Fruit fly (Drosophila melanogaster): ENCODE data around the gene Surf4.
A peak's percentile ranks its signal among the peaks of the same experiment; 100 is the strongest.

Gene Surf4

DNA sequence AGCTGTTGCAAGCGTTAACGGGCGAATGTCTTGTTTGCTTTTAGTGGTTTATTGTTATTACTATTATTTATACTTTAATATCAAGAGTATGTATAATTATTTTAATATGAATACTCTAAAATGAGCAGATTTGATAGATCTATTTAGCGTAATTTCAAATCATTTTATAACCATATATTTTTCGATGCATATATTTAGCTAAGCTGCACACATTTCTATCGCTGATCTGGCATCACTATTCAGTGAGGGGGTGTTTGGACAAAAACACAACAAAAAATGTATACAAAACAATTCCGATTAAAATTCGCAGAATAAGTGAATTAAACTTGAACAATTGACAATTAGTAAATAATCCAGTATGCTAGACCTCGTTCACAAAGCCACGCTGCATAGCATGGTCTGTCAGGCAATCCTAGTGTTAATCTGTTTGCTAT, 5.0 kb upstream of the Surf4 start, which contains the start of the genes Trs33 and Tmtc4 (continued):
- TF ChIP-seq Oaz (GFP tag; IDR thresholded peaks at IDR 0.05) (no peak), row (GFP tag; IDR thresholded peaks at IDR 0.05) (peak; percentile 85), Sry-δ (GFP tag; optimal IDR thresholded peaks at IDR 0.05) (no peak), pfk (GFP tag; optimal IDR thresholded peaks at IDR 0.05) (no peak), chn (GFP tag; optimal IDR thresholded peaks at IDR 0.05) (no peak), CG7271 (tag; optimal IDR thresholded peaks at IDR 0.05) (no peak), CG8478 (optimal IDR thresholded peaks at IDR 0.05) (no peak), CG1529 (GFP tag; optimal IDR thresholded peaks at IDR 0.05) (no peak), HmgZ (tag; optimal IDR thresholded peaks at IDR 0.05) (peak; percentile 74), Meics (GFP tag; optimal IDR thresholded peaks at IDR 0.05) (peak; percentile 34), CG14014 (GFP tag; IDR thresholded peaks at IDR 0.05) (no peak), B-H2 (GFP tag; optimal IDR thresholded peaks at IDR 0.05) (peak; percentile 61), bab2 (GFP tag; optimal IDR thresholded peaks at IDR 0.05) (no peak), D (optimal IDR thresholded peaks at IDR 0.05) (no peak), D (GFP tag; optimal IDR thresholded peaks at IDR 0.05) (no peak), CG17912 (GFP tag; optimal IDR thresholded peaks at IDR 0.05) (no peak), jing (GFP tag; optimal IDR thresholded peaks at IDR 0.05) (no peak), CG6813 (GFP tag; optimal IDR thresholded peaks at IDR 0.05) (no peak), trem (tag; optimal IDR thresholded peaks at IDR 0.05) (peak; percentile 76), ato (GFP tag; IDR thresholded peaks at IDR 0.05; ENCODE audit: partially characterized antibody) (no peak), NK7.1 (GFP tag; optimal IDR thresholded peaks at IDR 0.05) (no peak), gcm (GFP tag; optimal IDR thresholded peaks at IDR 0.05) (peak; percentile 48), Hey (tag; optimal IDR thresholded peaks at IDR 0.05) (no peak), corto (GFP tag; optimal IDR thresholded peaks at IDR 0.05) (no peak), fd102C (GFP tag; optimal IDR thresholded peaks at IDR 0.05) (no peak), CG12391 (tag; optimal IDR thresholded peaks at IDR 0.05) (peak; percentile 72), grau (tag; optimal IDR thresholded peaks at IDR 0.05) (peak; percentile 49), D19A (tag; optimal IDR thresholded peaks at IDR 0.05) (peak; percentile 15), bbx (GFP tag; IDR thresholded peaks at IDR 0.05; ENCODE audit: partially characterized antibody) (peak; percentile 16; the same call in 1 of the 2 replicates), Drgx (GFP tag; IDR thresholded peaks at IDR 0.05) (no peak), CG13296 (GFP tag; optimal IDR thresholded peaks at IDR 0.05) (peak; percentile 12), HHEX (GFP tag; optimal IDR thresholded peaks at IDR 0.05) (no peak), CG5180 (GFP tag; optimal IDR thresholded peaks at IDR 0.05) (peak; percentile 70), CG9609 (GFP tag; optimal IDR thresholded peaks at IDR 0.05) (no peak), psq (GFP tag; optimal IDR thresholded peaks at IDR 0.05) (no peak), pb (GFP tag; optimal IDR thresholded peaks at IDR 0.05) (no peak), h (optimal IDR thresholded peaks at IDR 0.05) (no peak), seq (GFP tag; IDR thresholded peaks at IDR 0.05) (no peak), CG13775 (GFP tag; optimal IDR thresholded peaks at IDR 0.05) (peak; percentile 35), lmd (GFP tag; IDR thresholded peaks at IDR 0.05) (no peak), Neu2 (GFP tag; optimal IDR thresholded peaks at IDR 0.05; ENCODE audit: borderline replicate concordance) (no peak), luna (GFP tag; optimal IDR thresholded peaks at IDR 0.05) (no peak), hth (optimal IDR thresholded peaks at IDR 0.05) (no peak), dan (GFP tag; IDR thresholded peaks at IDR 0.05) (no peak), sima (GFP tag; optimal IDR thresholded peaks at IDR 0.05) (no peak), CG17802 (tag; optimal IDR thresholded peaks at IDR 0.05) (no peak), twi (tag; optimal IDR thresholded peaks at IDR 0.05) (peak; percentile 44), onecut (GFP tag; IDR thresholded peaks at IDR 0.05) (no peak), CG8290 (GFP tag; optimal IDR thresholded peaks at IDR 0.05) (no peak), CG8290 (tag; optimal IDR thresholded peaks at IDR 0.05) (no peak), CG12236 (GFP tag; optimal IDR thresholded peaks at IDR 0.05) (no peak), lilli (GFP tag; optimal IDR thresholded peaks at IDR 0.05) (peak; percentile 16), mld (GFP tag; IDR thresholded peaks at IDR 0.05; ENCODE audit: partially characterized antibody) (no peak)
